Fruit fly (Drosophila melanogaster): ENCODE data around the gene CG32246.

Gene CG32246

dm6 chr3L:4606739-4607428 lies 14.1 kb upstream of the CG32246 start:
- TF ChIP-seq Mnt (GFP tag; optimal IDR thresholded peaks at IDR 0.05) (no peak), Hr96 (GFP tag; optimal IDR thresholded peaks at IDR 0.05) (no peak), toe (GFP tag; optimal IDR thresholded peaks at IDR 0.05) (no peak), CG5204 (GFP tag; optimal IDR thresholded peaks at IDR 0.05) (no peak), Clk (GFP tag; optimal IDR thresholded peaks at IDR 0.05) (no peak), cnc (optimal IDR thresholded peaks at IDR 0.05) (no peak), CG7101 (tag; optimal IDR thresholded peaks at IDR 0.05) (no peak)

dm6 chr3L:4607653-4608052 lies 13.4 kb upstream of the CG32246 start:
- TF ChIP-seq pad (GFP tag; optimal IDR thresholded peaks at IDR 0.05) (no peak), Hr96 (GFP tag; optimal IDR thresholded peaks at IDR 0.05) (no peak), cic (GFP tag; optimal IDR thresholded peaks at IDR 0.05) (no peak)

dm6 chr3L:4611311-4611710 lies 9.7 kb upstream of the CG32246 start:
- TF ChIP-seq kay (GFP tag; ENCODE audit: borderline replicate concordance), result no peak
- no peak for TF ChIP-seq Hr96 (GFP tag; optimal IDR thresholded peaks at IDR 0.05)
- no peak for TF ChIP-seq CG7045 (GFP tag; optimal IDR thresholded peaks at IDR 0.05)
- TF ChIP-seq cnc (optimal IDR thresholded peaks at IDR 0.05), result no peak
- TF ChIP-seq Mnt (GFP tag; optimal IDR thresholded peaks at IDR 0.05), result no peak
- no peak for TF ChIP-seq CG7101 (tag; optimal IDR thresholded peaks at IDR 0.05)
- no peak for TF ChIP-seq cic (GFP tag; optimal IDR thresholded peaks at IDR 0.05)
- no peak for TF ChIP-seq Crg-1 (GFP tag; optimal IDR thresholded peaks at IDR 0.05)
- no peak for TF ChIP-seq CG1620 (GFP tag; optimal IDR thresholded peaks at IDR 0.05)
- TF ChIP-seq toe (GFP tag; optimal IDR thresholded peaks at IDR 0.05), result no peak

dm6 chr3L:4613083-4613482 lies 7.9 kb upstream of the CG32246 start:
- TF ChIP-seq kay (GFP tag; ENCODE audit: borderline replicate concordance), result peak; percentile 53
- peak; percentile 57 for TF ChIP-seq CG11617 (GFP tag; optimal IDR thresholded peaks at IDR 0.05)
- TF ChIP-seq CG5204 (GFP tag; optimal IDR thresholded peaks at IDR 0.05), result no peak
- peak; percentile 40 for TF ChIP-seq CG7045 (GFP tag; optimal IDR thresholded peaks at IDR 0.05)
- TF ChIP-seq CG7101 (tag; optimal IDR thresholded peaks at IDR 0.05), result peak; percentile 74
- TF ChIP-seq CG12768 (GFP tag; optimal IDR thresholded peaks at IDR 0.05), result peak; percentile 76
- peak; percentile 83 for TF ChIP-seq bab1 (GFP tag; optimal IDR thresholded peaks at IDR 0.05)
- peak; percentile 55 for TF ChIP-seq cic (GFP tag; optimal IDR thresholded peaks at IDR 0.05)
- TF ChIP-seq tj (GFP tag; optimal IDR thresholded peaks at IDR 0.05), result peak; percentile 49
- peak; percentile 54 for TF ChIP-seq pad (GFP tag; optimal IDR thresholded peaks at IDR 0.05)
- peak; percentile 78 for TF ChIP-seq CG14711 (tag; optimal IDR thresholded peaks at IDR 0.05)
- TF ChIP-seq CG33017 (tag; optimal IDR thresholded peaks at IDR 0.05), result peak; percentile 75
- no peak for TF ChIP-seq cnc (optimal IDR thresholded peaks at IDR 0.05)
- TF ChIP-seq CG1620 (GFP tag; optimal IDR thresholded peaks at IDR 0.05), result no peak
- TF ChIP-seq toe (GFP tag; optimal IDR thresholded peaks at IDR 0.05), result no peak
- TF ChIP-seq Mnt (GFP tag; optimal IDR thresholded peaks at IDR 0.05), result peak; percentile 21

dm6 chr3L:4613846-4614247 lies 7.2 kb upstream of the CG32246 start:
- no peak for TF ChIP-seq kay (GFP tag; ENCODE audit: borderline replicate concordance)
- no peak for TF ChIP-seq CG33017 (tag; optimal IDR thresholded peaks at IDR 0.05)
- no peak for TF ChIP-seq bab1 (GFP tag; optimal IDR thresholded peaks at IDR 0.05)
- TF ChIP-seq CG11617 (GFP tag; optimal IDR thresholded peaks at IDR 0.05), result no peak
- no peak for TF ChIP-seq cic (GFP tag; optimal IDR thresholded peaks at IDR 0.05)
- no peak for TF ChIP-seq CG14711 (tag; optimal IDR thresholded peaks at IDR 0.05)
- no peak for TF ChIP-seq Crg-1 (GFP tag; optimal IDR thresholded peaks at IDR 0.05)
- TF ChIP-seq CG5204 (GFP tag; optimal IDR thresholded peaks at IDR 0.05), result no peak
- TF ChIP-seq CG1620 (GFP tag; optimal IDR thresholded peaks at IDR 0.05), result no peak
- TF ChIP-seq CG7045 (GFP tag; optimal IDR thresholded peaks at IDR 0.05), result no peak
- no peak for TF ChIP-seq ovo (GFP tag; optimal IDR thresholded peaks at IDR 0.05)
- no peak for TF ChIP-seq Hr96 (GFP tag; optimal IDR thresholded peaks at IDR 0.05)
- TF ChIP-seq CG7101 (tag; optimal IDR thresholded peaks at IDR 0.05), result no peak
- TF ChIP-seq Clk (GFP tag; optimal IDR thresholded peaks at IDR 0.05), result no peak
- no peak for TF ChIP-seq cnc (optimal IDR thresholded peaks at IDR 0.05)
- TF ChIP-seq CG12768 (GFP tag; optimal IDR thresholded peaks at IDR 0.05), result no peak

dm6 chr3L:4615064-4615463 lies 6.0 kb upstream of the CG32246 start:
- TF ChIP-seq CG5204 (GFP tag; optimal IDR thresholded peaks at IDR 0.05) (no peak), Mnt (GFP tag; optimal IDR thresholded peaks at IDR 0.05) (no peak), pad (GFP tag; optimal IDR thresholded peaks at IDR 0.05) (no peak), cic (GFP tag; optimal IDR thresholded peaks at IDR 0.05) (no peak), CG7045 (GFP tag; optimal IDR thresholded peaks at IDR 0.05) (no peak), CG14711 (tag; optimal IDR thresholded peaks at IDR 0.05) (no peak), ovo (GFP tag; optimal IDR thresholded peaks at IDR 0.05) (no peak), Hr96 (GFP tag; optimal IDR thresholded peaks at IDR 0.05) (no peak), Crg-1 (GFP tag; optimal IDR thresholded peaks at IDR 0.05) (no peak), tj (GFP tag; optimal IDR thresholded peaks at IDR 0.05) (no peak), toe (GFP tag; optimal IDR thresholded peaks at IDR 0.05) (no peak), cnc (optimal IDR thresholded peaks at IDR 0.05) (no peak), CG12768 (GFP tag; optimal IDR thresholded peaks at IDR 0.05) (no peak), CG11617 (GFP tag; optimal IDR thresholded peaks at IDR 0.05) (no peak), CG1620 (GFP tag; optimal IDR thresholded peaks at IDR 0.05) (no peak), bab1 (GFP tag; optimal IDR thresholded peaks at IDR 0.05) (no peak), kay (GFP tag; ENCODE audit: borderline replicate concordance) (no peak), Clk (GFP tag; optimal IDR thresholded peaks at IDR 0.05) (no peak)

Data from whole organism, adult.